Worm (Caenorhabditis elegans) whole organism, L3 larva: Measurements from ENCODE around the gene Y57G11C.28.

Source experiments
- ama-1 ChIP-seq: fragments of 150-350 bp; optimal IDR thresholded peaks from 2 replicates; lab custom pipeline; 2018
- ceh-28 ChIP-seq: fragments of 150-350 bp; optimal IDR thresholded peaks from 2 replicates; lab custom pipeline; 2014; ENCODE audit warnings: missing biosample characterization, missing genetic modification reagents, missing genetic modification characterization
- fos-1 ChIP-seq: fragments of 150-350 bp; optimal IDR thresholded peaks from 2 replicates; lab custom pipeline; 2014; ENCODE audit warnings: missing biosample characterization, missing genetic modification characterization
- lin-15B ChIP-seq: fragments of 150-350 bp; optimal IDR thresholded peaks from 2 replicates; lab custom pipeline; 2014; ENCODE audit warnings: missing biosample characterization, missing genetic modification characterization
- lin-39 ChIP-seq: fragments of 150-350 bp; optimal IDR thresholded peaks from 2 replicates; lab custom pipeline; 2018; ENCODE audit warnings: missing biosample characterization, missing genetic modification reagents, missing genetic modification characterization
- nhr-12 ChIP-seq: fragments of 150-350 bp; optimal IDR thresholded peaks from 2 replicates; lab custom pipeline; 2014; ENCODE audit warnings: missing biosample characterization, missing genetic modification characterization
- nhr-28 ChIP-seq: fragments of 150-350 bp; optimal IDR thresholded peaks from 2 replicates; lab custom pipeline; 2014; ENCODE audit warnings: missing biosample characterization, missing genetic modification characterization
- pha-4 ChIP-seq: fragments of 150-350 bp; optimal IDR thresholded peaks from 2 replicates; lab custom pipeline; 2014; ENCODE audit warnings: missing biosample characterization, missing genetic modification reagents, missing genetic modification characterization
- pqm-1 ChIP-seq: fragments of 150-350 bp; optimal IDR thresholded peaks from 2 replicates; lab custom pipeline; 2017; ENCODE audit warnings: missing biosample characterization, missing genetic modification characterization, inconsistent platforms
- sea-2 ChIP-seq: fragments of 150-350 bp; sonication (generic microtip); optimal IDR thresholded peaks from 4 replicates; lab custom pipeline; 2014; ENCODE audit warnings: missing biosample characterization, missing genetic modification reagents, missing genetic modification characterization
- unc-62 ChIP-seq: fragments of 150-350 bp; sonication (generic microtip); optimal IDR thresholded peaks from 4 replicates; lab custom pipeline; 2014; ENCODE audit warnings: missing biosample characterization, missing genetic modification reagents, missing genetic modification characterization

DNA sequence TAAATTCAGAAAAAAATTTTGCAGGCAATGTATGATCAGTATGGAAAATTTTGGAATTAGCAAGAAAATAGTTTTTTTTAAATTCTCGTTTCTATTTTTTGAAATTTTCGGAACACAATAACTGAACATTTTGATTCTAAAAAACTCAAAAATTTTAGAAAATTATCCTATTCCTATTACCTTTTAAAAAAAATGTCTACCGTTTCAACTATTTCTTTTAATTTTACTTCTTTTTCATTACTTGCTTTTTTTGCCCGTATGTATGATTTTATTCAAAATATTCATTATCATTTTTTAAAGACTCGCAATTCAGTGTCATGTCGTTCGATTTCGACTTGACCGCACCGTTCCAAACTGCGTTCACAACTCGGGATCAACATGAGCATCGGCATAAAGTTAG is 51.8 kb downstream of the Y57G11C.28 start, which contains the start of gene atln-2:
- TF ChIP-seq fos-1 (tag; lab: Kevin White, UChicago) = no peak
- TF ChIP-seq nhr-28 (tag; lab: Kevin White, UChicago) = no peak
- no peak for TF ChIP-seq pqm-1 (tag; lab: Kevin White, UChicago)
- no peak for TF ChIP-seq sea-2
- TF ChIP-seq pha-4 (tag; lab: Kevin White, UChicago) = no peak
- no peak for TF ChIP-seq ama-1 (lab: Kevin White, UChicago)
- TF ChIP-seq lin-15B (tag; lab: Kevin White, UChicago) = no peak
- TF ChIP-seq ceh-28 (tag; lab: Kevin White, UChicago) = no peak
- no peak for TF ChIP-seq lin-39
- no peak for TF ChIP-seq nhr-12 (tag; lab: Kevin White, UChicago)
- no peak for TF ChIP-seq unc-62 (GFP tag; lab: Kevin White, UChicago)
